Worm (Caenorhabditis elegans) whole organism, early embryonic: ENCODE measurements around the gene eri-1.

Source experiments
- ama-1 ChIP-seq: fragments of 150-350 bp; optimal IDR thresholded peaks from 2 replicates; lab custom pipeline; 2014
- tra-4 ChIP-seq: sonication (generic microtip); optimal IDR thresholded peaks from 2 replicates; lab custom pipeline; 2017; ENCODE audit warnings: missing genetic modification characterization, missing compliant biosample characterization

ce11 chrIV:425995-426394 is 6.2 kb upstream of the eri-1 start, which contains the start of gene garr-1:
- no peak for TF ChIP-seq tra-4 (tag; lab: Kevin White, UChicago)
- no peak for TF ChIP-seq ama-1 (lab: Kevin White, UChicago)
